Worm (Caenorhabditis elegans) whole organism, L3 larva: Measurements from ENCODE around the gene irld-61.

Experiments used
- egl-27 ChIP-seq: sonication (generic microtip); optimal IDR thresholded peaks from 4 replicates; lab custom pipeline; 2017; ENCODE audit warnings: missing biosample characterization, missing genetic modification reagents, missing genetic modification characterization
- fos-1 ChIP-seq: fragments of 150-350 bp; optimal IDR thresholded peaks from 2 replicates; lab custom pipeline; 2014; ENCODE audit warnings: missing biosample characterization, missing genetic modification characterization
- lin-15B ChIP-seq: fragments of 150-350 bp; optimal IDR thresholded peaks from 2 replicates; lab custom pipeline; 2014; ENCODE audit warnings: missing biosample characterization, missing genetic modification characterization
- nhr-237 ChIP-seq: fragments of 150-350 bp; optimal IDR thresholded peaks from 2 replicates; lab custom pipeline; 2014; ENCODE audit warnings: missing biosample characterization, missing genetic modification characterization
- pha-4 ChIP-seq: fragments of 150-350 bp; optimal IDR thresholded peaks from 2 replicates; lab custom pipeline; 2014; ENCODE audit warnings: missing biosample characterization, missing genetic modification reagents, missing genetic modification characterization
- zag-1 ChIP-seq: fragments of 150-350 bp; optimal IDR thresholded peaks from 2 replicates; lab custom pipeline; 2014; ENCODE audit warnings: missing biosample characterization, missing genetic modification characterization

- no peak for TF ChIP-seq egl-27
- TF ChIP-seq fos-1 (tag; lab: Kevin White, UChicago) = no peak
- no peak for TF ChIP-seq lin-15B (tag; lab: Kevin White, UChicago)
- no peak for TF ChIP-seq nhr-237
- no peak for TF ChIP-seq pha-4 (tag; lab: Kevin White, UChicago)
- no peak for TF ChIP-seq zag-1
Measured at ce11 chrIII:12779676-12780337, 15.5 kb downstream of the irld-61 start, which contains the start of gene gab-1.
